Worm (Caenorhabditis elegans) whole organism, late embryonic: Measurements from ENCODE around the gene C46H3.2.

ENCODE experiments used
- ama-1 ChIP-seq: fragments of 150-350 bp; optimal IDR thresholded peaks from 2 replicates; lab custom pipeline; 2014
- fkh-10 ChIP-seq: fragments of 150-350 bp; optimal IDR thresholded peaks from 2 replicates; lab custom pipeline; 2014; ENCODE audit warnings: missing biosample characterization, missing genetic modification reagents, missing genetic modification characterization
- gmeb-2 ChIP-seq: sonication (generic microtip); optimal IDR thresholded peaks from 2 replicates; lab custom pipeline; 2016; ENCODE audit warnings: missing genetic modification characterization, inconsistent platforms, missing compliant biosample characterization
- hlh-13 ChIP-seq: fragments of 200-800 bp; sonication (Bioruptor generic); optimal IDR thresholded peaks from 2 replicates; lab custom pipeline; 2018; ENCODE audit warnings: mild to moderate bottlenecking, missing genetic modification characterization, missing compliant biosample characterization
- nfya-1 ChIP-seq: sonication (generic microtip); optimal IDR thresholded peaks from 2 replicates; lab custom pipeline; 2017; ENCODE audit warnings: missing genetic modification characterization, mild to moderate bottlenecking, missing compliant biosample characterization, antibody characterized with exemption, moderate library complexity
- nhr-11 ChIP-seq: fragments of 150-350 bp; optimal IDR thresholded peaks from 2 replicates; lab custom pipeline; 2014; ENCODE audit warnings: missing biosample characterization, missing genetic modification characterization
- nhr-232 ChIP-seq: sonication (generic microtip); optimal IDR thresholded peaks from 2 replicates; lab custom pipeline; 2016; ENCODE audit warnings: missing genetic modification characterization, missing compliant biosample characterization
- pqm-1 ChIP-seq: sonication (generic microtip); optimal IDR thresholded peaks from 2 replicates; lab custom pipeline; 2016; ENCODE audit warnings: missing genetic modification characterization, missing compliant biosample characterization
- sox-4 ChIP-seq: sonication (generic microtip); optimal IDR thresholded peaks from 2 replicates; lab custom pipeline; 2017; ENCODE audit warnings: mild to moderate bottlenecking, missing genetic modification characterization, inconsistent platforms, missing compliant biosample characterization
- unc-86 ChIP-seq: sonication (generic microtip); optimal IDR thresholded peaks from 2 replicates; lab custom pipeline; 2016; ENCODE audit warnings: missing genetic modification characterization, missing compliant biosample characterization

DNA sequence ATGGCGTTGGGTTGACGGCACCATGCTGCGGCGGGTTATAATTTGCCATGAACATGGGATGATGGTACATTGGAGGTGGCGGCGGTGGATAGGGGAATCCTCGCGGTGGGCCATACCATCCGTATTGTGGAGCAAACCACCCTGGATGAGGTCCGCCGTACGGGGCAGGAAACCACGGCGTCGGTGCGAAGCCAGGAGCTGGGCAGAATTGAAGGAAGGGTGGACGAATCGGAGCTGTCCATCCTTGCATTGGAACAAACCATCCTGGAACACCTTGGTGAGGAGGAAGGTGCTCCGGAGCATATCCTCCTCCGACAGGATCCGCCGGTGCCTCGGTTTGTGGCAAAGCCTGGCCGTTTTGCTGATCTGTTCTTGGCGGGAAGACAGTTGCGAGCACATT, 27.9 kb downstream of the C46H3.2 start:
- TF ChIP-seq gmeb-2 (tag; lab: Kevin White, UChicago) (no peak), ama-1 (lab: Kevin White, UChicago) (no peak), hlh-13 (GFP tag; lab: Kevin White, UChicago) (no peak), unc-86 (no peak), fkh-10 (GFP tag; lab: Kevin White, UChicago) (no peak), pqm-1 (tag; lab: Kevin White, UChicago) (no peak), nfya-1 (tag; lab: Kevin White, UChicago) (no peak), nhr-232 (tag; lab: Kevin White, UChicago) (no peak), sox-4 (tag; lab: Kevin White, UChicago) (no peak), nhr-11 (tag; lab: Kevin White, UChicago) (no peak)
